Fruit fly (Drosophila melanogaster) whole organism, wandering third instar larva: ENCODE results near the gene Pdi.

Experiments used
- Abd-B ChIP-seq: fragments of >200 bp; optimal IDR thresholded peaks from 2 replicates; lab custom pipeline; 2017; ENCODE audit warnings: missing biosample characterization, missing genetic modification characterization
- CG32264 ChIP-seq: fragments of 200-800 bp; sonication (Bioruptor generic); optimal IDR thresholded peaks from 2 replicates; lab custom pipeline; 2016; ENCODE audit warnings: missing biosample characterization, missing genetic modification characterization
- CG9705 ChIP-seq: fragments of 200-800 bp; sonication (Bioruptor generic); optimal IDR thresholded peaks from 2 replicates; lab custom pipeline; 2018; ENCODE audit warnings: missing biosample characterization, mild to moderate bottlenecking, missing genetic modification characterization
- CrebA ChIP-seq: fragments of 200-800 bp; sonication (Bioruptor generic); optimal IDR thresholded peaks from 2 replicates; lab custom pipeline; 2016; ENCODE audit warnings: missing biosample characterization, mild to moderate bottlenecking, missing genetic modification characterization, borderline replicate concordance
- Dfd ChIP-seq: fragments of >200 bp; optimal IDR thresholded peaks from 2 replicates; lab custom pipeline; 2017; ENCODE audit warnings: missing biosample characterization, missing genetic modification characterization
- Dif ChIP-seq: fragments of 200-275, 200-300 bp; sonication (Bioruptor generic); optimal IDR thresholded peaks from 2 replicates; lab custom pipeline; 2018; ENCODE audit warnings: missing biosample characterization, missing genetic modification characterization; ENCODE audit not compliant: partially characterized antibody
- GATAd ChIP-seq: sonication (Bioruptor generic); optimal IDR thresholded peaks from 2 replicates; lab custom pipeline; 2016; ENCODE audit warnings: missing biosample characterization, missing genetic modification characterization
- HLH106 ChIP-seq: fragments of 200-800 bp; optimal IDR thresholded peaks from 3 replicates; lab custom pipeline; 2019; ENCODE audit warnings: missing biosample characterization, mild to moderate bottlenecking, missing genetic modification characterization, moderate library complexity
- Hnf4 ChIP-seq: fragments of 200-800 bp; sonication (Bioruptor generic); optimal IDR thresholded peaks from 2 replicates; lab custom pipeline; 2016; ENCODE audit warnings: missing biosample characterization, mild to moderate bottlenecking, missing genetic modification characterization
- Hr78 ChIP-seq: fragments of >200 bp; optimal IDR thresholded peaks from 2 replicates; lab custom pipeline; 2017; ENCODE audit warnings: missing biosample characterization, missing genetic modification characterization
- Hr83 ChIP-seq: fragments of 200-300 bp; sonication (Bioruptor generic); optimal IDR thresholded peaks from 2 replicates; lab custom pipeline; 2016; ENCODE audit warnings: missing biosample characterization, mild to moderate bottlenecking, missing genetic modification characterization, moderate library complexity; ENCODE audit not compliant: poor library complexity, severe bottlenecking
- Jra ChIP-seq: sonication (Bioruptor generic); optimal IDR thresholded peaks from 2 replicates; lab custom pipeline; 2016; ENCODE audit warnings: missing biosample characterization, missing genetic modification characterization
- Mio ChIP-seq: sonication (Bioruptor generic); optimal IDR thresholded peaks from 2 replicates; lab custom pipeline; 2016; ENCODE audit warnings: missing biosample characterization, missing genetic modification characterization
- Myc ChIP-seq: fragments of >200 bp; optimal IDR thresholded peaks from 2 replicates; lab custom pipeline; 2017
- N ChIP-seq: fragments of >200 bp; optimal IDR thresholded peaks from 2 replicates; lab custom pipeline; 2018; ENCODE audit warnings: missing biosample characterization, missing external identifiers, missing genetic modification characterization
- OdsH ChIP-seq: fragments of 200-800 bp; sonication (Bioruptor generic); optimal IDR thresholded peaks from 2 replicates; lab custom pipeline; 2016; ENCODE audit warnings: missing biosample characterization, mild to moderate bottlenecking, missing genetic modification characterization
- Rel ChIP-seq, 2 experiments: fragments of 200-800 bp; sonication (Bioruptor generic) in 1 of 2; optimal IDR thresholded peaks; 2 replicates in 1 of 2; 3 replicates in 1 of 2; lab custom pipeline; 2016 to 2019; ENCODE audit warnings: mild to moderate bottlenecking in 2 of 2, missing biosample characterization in 2 of 2, missing genetic modification characterization in 2 of 2, moderate library complexity in 1 of 2
- Sp1 ChIP-seq: fragments of 200-800 bp; sonication (Bioruptor generic); optimal IDR thresholded peaks from 3 replicates; lab custom pipeline; 2019; ENCODE audit warnings: missing biosample characterization, mild to moderate bottlenecking, missing genetic modification characterization, moderate library complexity
- Vsx2 ChIP-seq: fragments of 200-300, 225-300 bp; sonication (Bioruptor generic); optimal IDR thresholded peaks from 2 replicates; lab custom pipeline; 2018; ENCODE audit warnings: missing biosample characterization, missing genetic modification characterization; ENCODE audit not compliant: partially characterized antibody
- br ChIP-seq: fragments of 200-800 bp; sonication (Bioruptor generic); optimal IDR thresholded peaks from 2 replicates; lab custom pipeline; 2016; ENCODE audit warnings: missing biosample characterization, missing genetic modification characterization
- brk ChIP-seq: fragments of 200-800 bp; sonication (Bioruptor generic); optimal IDR thresholded peaks from 2 replicates; lab custom pipeline; 2016; ENCODE audit warnings: missing biosample characterization, mild to moderate bottlenecking, missing genetic modification characterization
- dl ChIP-seq, 2 experiments: fragments of 175-275, 200-275 bp in 1 of 2; fragments of 200-275 bp in 1 of 2; sonication (Bioruptor generic); optimal IDR thresholded peaks; lab custom pipeline; 2018; ENCODE audit warnings: mild to moderate bottlenecking in 2 of 2, missing biosample characterization in 2 of 2, missing genetic modification characterization in 2 of 2, moderate library complexity in 2 of 2; ENCODE audit not compliant: partially characterized antibody in 2 of 2, insufficient read depth in 1 of 2
- dmrt93B ChIP-seq: fragments of 200-800 bp; sonication (Bioruptor generic); optimal IDR thresholded peaks from 2 replicates; lab custom pipeline; 2018; ENCODE audit warnings: missing biosample characterization, mild to moderate bottlenecking, missing genetic modification characterization
- dsf ChIP-seq: sonication (Bioruptor generic); optimal IDR thresholded peaks from 2 replicates; lab custom pipeline; 2016; ENCODE audit warnings: missing biosample characterization, missing genetic modification characterization, borderline replicate concordance
- foxo ChIP-seq, 2 experiments: fragments of 200-800 bp; sonication (Bioruptor generic); optimal IDR thresholded peaks; 2 replicates in 1 of 2; 3 replicates in 1 of 2; lab custom pipeline; 2016 to 2017; ENCODE audit warnings: missing biosample characterization in 2 of 2, missing genetic modification characterization in 2 of 2
- fru ChIP-seq: fragments of 200-800 bp; sonication (Bioruptor generic); optimal IDR thresholded peaks from 3 replicates; lab custom pipeline; 2016; ENCODE audit warnings: missing biosample characterization, mild to moderate bottlenecking, missing genetic modification characterization
- h ChIP-seq: fragments of 200-800 bp; sonication (Bioruptor generic); optimal IDR thresholded peaks from 3 replicates; lab custom pipeline; 2016; ENCODE audit warnings: missing biosample characterization, mild to moderate bottlenecking, missing genetic modification characterization
- jim ChIP-seq: fragments of 175-275, 200-325 bp; sonication (Bioruptor generic); optimal IDR thresholded peaks from 2 replicates; lab custom pipeline; 2016; ENCODE audit warnings: missing biosample characterization, mild to moderate bottlenecking, missing genetic modification characterization
- lola ChIP-seq: fragments of >200 bp; optimal IDR thresholded peaks from 2 replicates; lab custom pipeline; 2017; ENCODE audit warnings: missing biosample characterization, missing genetic modification characterization
- pan ChIP-seq: fragments of >200 bp; optimal IDR thresholded peaks from 2 replicates; lab custom pipeline; 2017
- psq ChIP-seq: fragments of 200-800 bp; sonication (Bioruptor generic); optimal IDR thresholded peaks from 3 replicates; lab custom pipeline; 2017; ENCODE audit warnings: missing biosample characterization, mild to moderate bottlenecking, missing genetic modification characterization, moderate library complexity
- rgr ChIP-seq: fragments of 200-800 bp; sonication (Bioruptor generic); optimal IDR thresholded peaks from 3 replicates; lab custom pipeline; 2016; ENCODE audit warnings: missing biosample characterization, mild to moderate bottlenecking, missing genetic modification characterization
- sage ChIP-seq: fragments of 200-800 bp; sonication (Bioruptor generic); optimal IDR thresholded peaks from 2 replicates; lab custom pipeline; 2016; ENCODE audit warnings: missing biosample characterization, mild to moderate bottlenecking, missing genetic modification characterization
- sv ChIP-seq: fragments of 200-800 bp; sonication (Bioruptor generic); optimal IDR thresholded peaks from 3 replicates; lab custom pipeline; 2016; ENCODE audit warnings: missing biosample characterization, missing genetic modification characterization
- tai ChIP-seq: sonication (Bioruptor generic); optimal IDR thresholded peaks from 2 replicates; lab custom pipeline; 2016; ENCODE audit warnings: missing biosample characterization, missing genetic modification characterization
- usp ChIP-seq: fragments of >200 bp; optimal IDR thresholded peaks from 2 replicates; lab custom pipeline; 2017; ENCODE audit warnings: missing biosample characterization, missing genetic modification characterization
- woc ChIP-seq: sonication (Bioruptor generic); optimal IDR thresholded peaks from 2 replicates; lab custom pipeline; 2016; ENCODE audit warnings: missing biosample characterization, mild to moderate bottlenecking, missing genetic modification characterization

The Pdi gene

dm6 chr3L:15141118-15142003 lies 1.3 kb downstream of the Pdi start (continued):
- TF ChIP-seq Vsx2 (GFP tag; lab: Kevin White, UChicago), result no peak

dm6 chr3L:15140268-15140957 lies 2.2 kb downstream of the Pdi start:
- TF ChIP-seq Rel (GFP tag; optimal IDR thresholded peaks at IDR 0.05; lab: Kevin White, UChicago) (no peak), Rel (tag; optimal IDR thresholded peaks at IDR 0.05; lab: Kevin White, UChicago) (peak; percentile 28), GATAd (no peak), Vsx2 (GFP tag; lab: Kevin White, UChicago) (no peak), jim (GFP tag; lab: Kevin White, UChicago) (no peak), Hr83 (peak; percentile 29), br (GFP tag; lab: Kevin White, UChicago) (no peak), dmrt93B (GFP tag; lab: Kevin White, UChicago) (no peak)

- TF ChIP-seq Dfd (no peak), Dif (GFP tag; lab: Kevin White, UChicago) (no peak), usp (no peak)
These were observed 4.8 kb downstream of the Pdi start for dm6 chr3L:15137790-15138189.

- TF ChIP-seq usp, result no peak
- no peak for TF ChIP-seq Hr78
- peak; percentile 97 for TF ChIP-seq h (GFP tag; lab: Kevin White, UChicago)
- peak; percentile 86 for TF ChIP-seq sv (GFP tag; lab: Kevin White, UChicago)
- TF ChIP-seq woc (GFP tag; lab: Kevin White, UChicago), result peak; percentile 89
- TF ChIP-seq dsf, result peak; percentile 87
- TF ChIP-seq Mio (GFP tag; lab: Kevin White, UChicago), result peak; percentile 66
- peak; percentile 72 for TF ChIP-seq Rel (GFP tag; optimal IDR thresholded peaks at IDR 0.05; lab: Kevin White, UChicago)
- TF ChIP-seq Rel (tag; optimal IDR thresholded peaks at IDR 0.05; lab: Kevin White, UChicago), result peak; percentile 86
- TF ChIP-seq GATAd, result peak; percentile 72
- TF ChIP-seq sage (GFP tag; lab: Kevin White, UChicago), result no peak
- TF ChIP-seq pan (lab: Kevin White, UChicago), result no peak
- TF ChIP-seq CG32264 (GFP tag; lab: Kevin White, UChicago), result peak; percentile 93
- no peak for TF ChIP-seq Myc
- peak; percentile 31 for TF ChIP-seq Hr83
- peak; percentile 97 for TF ChIP-seq Sp1
- TF ChIP-seq N (GFP tag; lab: Kevin White, UChicago), result no peak
- TF ChIP-seq rgr, result peak; percentile 96
- no peak for TF ChIP-seq Jra (GFP tag; lab: Kevin White, UChicago)
- no peak for TF ChIP-seq Dfd
- peak; percentile 72 to 96 for TF ChIP-seq foxo (GFP tag; optimal IDR thresholded peaks at IDR 0.05; lab: Kevin White, UChicago)
- no peak for TF ChIP-seq jim (GFP tag; lab: Kevin White, UChicago)
- TF ChIP-seq br (GFP tag; lab: Kevin White, UChicago), result peak; percentile 98
- TF ChIP-seq CrebA, result no peak
- TF ChIP-seq dl (GFP tag; optimal IDR thresholded peaks at IDR 0.05; lab: Kevin White, UChicago; ENCODE audit: insufficient read depth in 1 of 2, partially characterized antibody in 2 of 2), result no peak
- peak; percentile 98 for TF ChIP-seq fru (GFP tag; lab: Kevin White, UChicago)
- TF ChIP-seq Vsx2 (GFP tag; lab: Kevin White, UChicago), result no peak
- TF ChIP-seq OdsH (GFP tag; lab: Kevin White, UChicago), result peak; percentile 91
- TF ChIP-seq lola (GFP tag; lab: Kevin White, UChicago), result no peak
- no peak for TF ChIP-seq Dif (GFP tag; lab: Kevin White, UChicago)
- TF ChIP-seq CG9705 (GFP tag; lab: Kevin White, UChicago), result peak; percentile 96
- no peak for TF ChIP-seq Abd-B (GFP tag; lab: Kevin White, UChicago)
- TF ChIP-seq psq (GFP tag; lab: Kevin White, UChicago), result peak; percentile 90
- peak; percentile 96 for TF ChIP-seq HLH106 (tag; lab: Kevin White, UChicago)
- no peak for TF ChIP-seq tai
- TF ChIP-seq Hnf4 (GFP tag; lab: Kevin White, UChicago), result peak; percentile 88
- no peak for TF ChIP-seq brk (GFP tag; lab: Kevin White, UChicago)
- peak; percentile 91 for TF ChIP-seq dmrt93B (GFP tag; lab: Kevin White, UChicago)
These were observed 5.7 kb downstream of the Pdi start, which contains the start of gene CG12316 for dm6 chr3L:15136659-15137572. CG12316 (minus strand) TSS chr3L:15136934.
